Worm (Caenorhabditis elegans) whole organism, L2 larva: ENCODE data around the gene F59B10.4.
A peak's percentile ranks its signal among the peaks of the same experiment; 100 is the strongest.

Source experiments
- C34F6.9 ChIP-seq: fragments of 150-350 bp; optimal IDR thresholded peaks from 2 replicates; lab custom pipeline; 2014; ENCODE audit warnings: missing biosample characterization, missing genetic modification characterization
- F13H6.1 ChIP-seq: sonication (generic microtip); optimal IDR thresholded peaks from 2 replicates; lab custom pipeline; 2016; ENCODE audit warnings: missing genetic modification characterization, missing compliant biosample characterization
- Y55F3AM.14 ChIP-seq: fragments of 200-800 bp; sonication (Bioruptor generic); optimal IDR thresholded peaks from 2 replicates; lab custom pipeline; 2018; ENCODE audit warnings: mild to moderate bottlenecking, missing genetic modification characterization, missing compliant biosample characterization
- ZK546.5 ChIP-seq: sonication (generic microtip); optimal IDR thresholded peaks from 2 replicates; lab custom pipeline; 2017; ENCODE audit warnings: missing biosample characterization, missing genetic modification characterization
- ama-1 ChIP-seq: fragments of 150-350 bp; optimal IDR thresholded peaks from 2 replicates; lab custom pipeline; 2018; ENCODE audit warnings: inconsistent platforms
- blmp-1 ChIP-seq: sonication (generic microtip); optimal IDR thresholded peaks from 2 replicates; lab custom pipeline; 2017; ENCODE audit warnings: missing genetic modification characterization, mild to moderate bottlenecking, missing compliant biosample characterization, antibody characterized with exemption, moderate library complexity; ENCODE audit not compliant: insufficient read depth
- ceh-16 ChIP-seq: fragments of 150-350 bp; optimal IDR thresholded peaks from 2 replicates; lab custom pipeline; 2014; ENCODE audit warnings: missing biosample characterization, missing genetic modification characterization
- ceh-82 ChIP-seq: fragments of 150-350 bp; optimal IDR thresholded peaks from 2 replicates; lab custom pipeline; 2014; ENCODE audit warnings: missing biosample characterization, missing genetic modification characterization
- crh-2 ChIP-seq: sonication (generic microtip); optimal IDR thresholded peaks from 2 replicates; lab custom pipeline; 2017; ENCODE audit warnings: missing biosample characterization, missing genetic modification characterization
- dmd-4 ChIP-seq: sonication (generic microtip); optimal IDR thresholded peaks from 2 replicates; lab custom pipeline; 2017; ENCODE audit warnings: missing biosample characterization, missing genetic modification characterization
- egl-27 ChIP-seq: sonication (generic microtip); optimal IDR thresholded peaks from 3 replicates; lab custom pipeline; 2017; ENCODE audit warnings: missing biosample characterization, missing genetic modification reagents, missing genetic modification characterization
- elt-3 ChIP-seq: sonication (generic microtip); optimal IDR thresholded peaks from 2 replicates; lab custom pipeline; 2017; ENCODE audit warnings: missing biosample characterization, missing genetic modification characterization
- fos-1 ChIP-seq: fragments of 150-350 bp; optimal IDR thresholded peaks from 2 replicates; lab custom pipeline; 2014; ENCODE audit warnings: missing biosample characterization, missing genetic modification characterization
- gmeb-1 ChIP-seq: fragments of 150-350 bp; optimal IDR thresholded peaks from 2 replicates; lab custom pipeline; 2014; ENCODE audit warnings: missing biosample characterization, missing genetic modification characterization
- lin-11 ChIP-seq: fragments of 150-350 bp; sonication (generic microtip); optimal IDR thresholded peaks from 2 replicates; lab custom pipeline; 2014; ENCODE audit warnings: missing biosample characterization, missing genetic modification characterization, inconsistent platforms, mixed read lengths
- lin-13 ChIP-seq: fragments of 150-350 bp; optimal IDR thresholded peaks from 2 replicates; lab custom pipeline; 2014; ENCODE audit warnings: missing biosample characterization, missing genetic modification reagents, missing genetic modification characterization
- lin-39 ChIP-seq: fragments of 150-350 bp; optimal IDR thresholded peaks from 2 replicates; lab custom pipeline; 2014; ENCODE audit warnings: missing biosample characterization, missing genetic modification reagents, missing genetic modification characterization
- lsy-2 ChIP-seq, 2 experiments: fragments of 150-350 bp in 1 of 2; sonication (generic microtip) in 1 of 2; optimal IDR thresholded peaks; 2 replicates each; lab custom pipeline; 2014 to 2017; ENCODE audit warnings: missing biosample characterization in 2 of 2, missing genetic modification characterization in 2 of 2
- mab-5 ChIP-seq: fragments of 150-350 bp; optimal IDR thresholded peaks from 2 replicates; lab custom pipeline; 2014; ENCODE audit warnings: missing biosample characterization, missing genetic modification characterization
- mdl-1 ChIP-seq, 2 experiments: fragments of 150-350 bp in 1 of 2; sonication (generic microtip) in 1 of 2; optimal IDR thresholded peaks; 2 replicates each; lab custom pipeline; 2017; ENCODE audit warnings: missing biosample characterization in 2 of 2, missing genetic modification characterization in 2 of 2
- nhr-11 ChIP-seq: fragments of 150-350 bp; optimal IDR thresholded peaks from 2 replicates; lab custom pipeline; 2014; ENCODE audit warnings: missing biosample characterization, missing genetic modification characterization
- nhr-129 ChIP-seq: fragments of 150-350 bp; optimal IDR thresholded peaks from 2 replicates; lab custom pipeline; 2014; ENCODE audit warnings: missing biosample characterization, missing genetic modification characterization
- nhr-21 ChIP-seq: fragments of 150-350 bp; optimal IDR thresholded peaks from 2 replicates; lab custom pipeline; 2014; ENCODE audit warnings: missing biosample characterization, missing genetic modification characterization
- nhr-25 ChIP-seq: fragments of 150-350 bp; sonication (generic microtip); optimal IDR thresholded peaks from 3 replicates; lab custom pipeline; 2014; ENCODE audit warnings: missing biosample characterization, missing genetic modification characterization
- nhr-6 ChIP-seq: fragments of 150-350 bp; optimal IDR thresholded peaks from 2 replicates; lab custom pipeline; 2014; ENCODE audit warnings: missing biosample characterization, missing genetic modification characterization
- nhr-77 ChIP-seq: fragments of 150-350 bp; optimal IDR thresholded peaks from 2 replicates; lab custom pipeline; 2014; ENCODE audit warnings: missing biosample characterization, missing genetic modification characterization
- peb-1 ChIP-seq: fragments of 150-350 bp; optimal IDR thresholded peaks from 2 replicates; lab custom pipeline; 2014; ENCODE audit warnings: missing biosample characterization, missing genetic modification characterization
- sem-4 ChIP-seq: fragments of 150-350 bp; optimal IDR thresholded peaks from 2 replicates; lab custom pipeline; 2014; ENCODE audit warnings: missing biosample characterization, missing genetic modification reagents, missing genetic modification characterization
- sma-3 ChIP-seq: sonication (generic microtip); optimal IDR thresholded peaks from 2 replicates; lab custom pipeline; 2016; ENCODE audit warnings: missing genetic modification reagents, missing genetic modification characterization, missing compliant biosample characterization
- sma-9 ChIP-seq, 2 experiments: fragments of 150-350 bp in 1 of 2; sonication (generic microtip) in 1 of 2; optimal IDR thresholded peaks; 2 replicates each; lab custom pipeline; 2014 to 2016; ENCODE audit warnings: missing genetic modification characterization in 2 of 2, mild to moderate bottlenecking in 1 of 2, missing biosample characterization in 1 of 2, missing compliant biosample characterization in 1 of 2, missing genetic modification reagents in 1 of 2, moderate library complexity in 1 of 2
- unc-39 ChIP-seq: fragments of 150-350 bp; optimal IDR thresholded peaks from 2 replicates; lab custom pipeline; 2014; ENCODE audit warnings: missing biosample characterization, missing genetic modification characterization
- unc-55 ChIP-seq: fragments of 150-350 bp; sonication (generic microtip); optimal IDR thresholded peaks from 3 replicates; lab custom pipeline; 2014; ENCODE audit warnings: missing biosample characterization, missing genetic modification reagents, missing genetic modification characterization
- zag-1 ChIP-seq: fragments of 150-350 bp; optimal IDR thresholded peaks from 2 replicates; lab custom pipeline; 2014; ENCODE audit warnings: missing biosample characterization, missing genetic modification characterization
- ztf-1 ChIP-seq: fragments of 200-800 bp; sonication (Bioruptor generic); conservative IDR thresholded peaks from 2 replicates; pipeline ENCODE4 v1.3.6; 2022; ENCODE audit warnings: missing genetic modification characterization, missing compliant biosample characterization
- ztf-4 ChIP-seq: fragments of 150-350 bp; optimal IDR thresholded peaks from 2 replicates; lab custom pipeline; 2014; ENCODE audit warnings: missing biosample characterization, missing genetic modification characterization

Gene F59B10.4

ce11 chrII:10550872-10551647 lies 32.1 kb upstream of the F59B10.4 start:
- TF ChIP-seq sem-4 = no peak
- TF ChIP-seq nhr-11 (tag; lab: Kevin White, UChicago) = peak; percentile 47
- TF ChIP-seq ceh-16 = no peak
- no peak for TF ChIP-seq fos-1 (tag; lab: Kevin White, UChicago)
- peak; percentile 21 for TF ChIP-seq F13H6.1
- TF ChIP-seq sma-9 (GFP tag; optimal IDR thresholded peaks at IDR 0.05; lab: Kevin White, UChicago) = peak; percentile 27
- TF ChIP-seq sma-9 (tag; optimal IDR thresholded peaks at IDR 0.05; lab: Kevin White, UChicago) = no peak
- TF ChIP-seq peb-1 (tag; lab: Kevin White, UChicago) = no peak
- peak in 1 of 2 experiments; percentile 32 for TF ChIP-seq lsy-2 (tag; optimal IDR thresholded peaks at IDR 0.05; lab: Kevin White, UChicago)
- peak; percentile 4 for TF ChIP-seq nhr-129 (tag; lab: Kevin White, UChicago)
- no peak for TF ChIP-seq ztf-1 (GFP tag; lab: Robert Waterston, UW)
- peak; percentile 58 for TF ChIP-seq nhr-25 (tag; lab: Kevin White, UChicago)
- TF ChIP-seq blmp-1 (tag; lab: Kevin White, UChicago) = no peak

- TF ChIP-seq crh-2 (tag; lab: Kevin White, UChicago) = peak; percentile 6
- peak in 1 of 2 experiments; percentile 19 for TF ChIP-seq mdl-1 (tag; optimal IDR thresholded peaks at IDR 0.05; lab: Kevin White, UChicago)
- TF ChIP-seq Y55F3AM.14 = no peak
- no peak for TF ChIP-seq blmp-1 (tag; lab: Kevin White, UChicago)
- no peak for TF ChIP-seq nhr-21 (tag; lab: Kevin White, UChicago)
- TF ChIP-seq C34F6.9 (tag; lab: Kevin White, UChicago) = no peak
- peak; percentile 44 for TF ChIP-seq nhr-129 (tag; lab: Kevin White, UChicago)
- TF ChIP-seq lin-11 (tag; lab: Kevin White, UChicago) = peak; percentile 31
- TF ChIP-seq zag-1 (tag; lab: Kevin White, UChicago) = peak; percentile 4
These were observed 31.3 kb upstream of the F59B10.4 start for ce11 chrII:10550173-10550572.

ce11 chrII:10548778-10549671 lies 30.1 kb upstream of the F59B10.4 start:
- TF ChIP-seq ama-1 (lab: Kevin White, UChicago) = peak; percentile 95
- TF ChIP-seq ztf-1 (GFP tag; lab: Robert Waterston, UW) = no peak
- peak; percentile 86 for TF ChIP-seq lin-13 (GFP tag; lab: Kevin White, UChicago)
- TF ChIP-seq ZK546.5 = no peak
- peak; percentile 92 for TF ChIP-seq nhr-129 (tag; lab: Kevin White, UChicago)
- peak; percentile 83 for TF ChIP-seq nhr-25 (tag; lab: Kevin White, UChicago)
- peak; percentile 89 for TF ChIP-seq egl-27 (tag; lab: Kevin White, UChicago)
- peak; percentile 70 to 85 for TF ChIP-seq lsy-2 (tag; optimal IDR thresholded peaks at IDR 0.05; lab: Kevin White, UChicago)
- peak; percentile 58 for TF ChIP-seq fos-1 (tag; lab: Kevin White, UChicago)
- peak; percentile 71 for TF ChIP-seq crh-2 (tag; lab: Kevin White, UChicago)
- peak; percentile 61 for TF ChIP-seq sma-3 (GFP tag; lab: Kevin White, UChicago)
- TF ChIP-seq lin-11 (tag; lab: Kevin White, UChicago) = peak; percentile 93
- no peak for TF ChIP-seq lin-39 (tag; lab: Kevin White, UChicago)
- no peak for TF ChIP-seq unc-39
- TF ChIP-seq peb-1 (tag; lab: Kevin White, UChicago) = peak; percentile 58
- TF ChIP-seq gmeb-1 (tag; lab: Kevin White, UChicago) = peak; percentile 64
- TF ChIP-seq C34F6.9 (tag; lab: Kevin White, UChicago) = peak; percentile 90
- TF ChIP-seq nhr-11 (tag; lab: Kevin White, UChicago) = peak; percentile 40
- TF ChIP-seq blmp-1 (tag; lab: Kevin White, UChicago) = peak; percentile 50
- no peak for TF ChIP-seq nhr-77 (tag; lab: Kevin White, UChicago)
- peak; percentile 29 for TF ChIP-seq nhr-6 (tag; lab: Kevin White, UChicago)
- TF ChIP-seq mab-5 (tag; lab: Kevin White, UChicago) = peak; percentile 82
- TF ChIP-seq elt-3 (tag; lab: Kevin White, UChicago) = no peak
- TF ChIP-seq unc-55 = peak; percentile 84
- TF ChIP-seq ceh-16 = peak; percentile 80
- peak; percentile 93 for TF ChIP-seq mdl-1 (tag; optimal IDR thresholded peaks at IDR 0.05; lab: Kevin White, UChicago)
- peak; percentile 56 for TF ChIP-seq ceh-82 (tag; lab: Kevin White, UChicago)
- peak; percentile 88 for TF ChIP-seq zag-1 (tag; lab: Kevin White, UChicago)
- TF ChIP-seq dmd-4 (tag; lab: Kevin White, UChicago) = no peak
- TF ChIP-seq ztf-4 = peak; percentile 78
- peak; percentile 66 for TF ChIP-seq nhr-21 (tag; lab: Kevin White, UChicago)
- peak; percentile 88 for TF ChIP-seq sma-9 (GFP tag; optimal IDR thresholded peaks at IDR 0.05; lab: Kevin White, UChicago)
- TF ChIP-seq sma-9 (tag; optimal IDR thresholded peaks at IDR 0.05; lab: Kevin White, UChicago) = no peak
- TF ChIP-seq Y55F3AM.14 = peak; percentile 57
- peak; percentile 91 for TF ChIP-seq sem-4
- TF ChIP-seq F13H6.1 = peak; percentile 89
